Fruit fly (Drosophila melanogaster): Measurements from ENCODE around the gene Cpr78Ca.

DNA sequence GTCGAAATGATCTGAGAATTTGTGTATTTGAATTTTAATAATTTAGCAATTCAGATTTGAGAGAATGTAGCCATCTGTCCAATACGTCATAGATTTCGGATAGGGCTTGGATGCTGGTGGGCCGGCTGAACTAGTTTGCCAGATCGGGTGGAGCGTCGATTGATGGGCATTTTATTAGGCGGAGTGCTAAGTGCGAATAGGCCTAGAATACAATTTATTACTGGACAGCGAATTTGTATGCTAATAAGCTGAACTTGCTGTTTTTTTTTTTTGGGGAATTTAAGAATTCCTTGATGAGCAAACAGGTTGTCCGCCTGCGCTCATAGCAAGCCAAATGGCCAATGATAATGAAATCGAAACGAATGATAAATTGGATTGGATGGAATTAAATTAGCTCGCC, 6.6 kb upstream of the Cpr78Ca start:
- TF ChIP-seq CG3919 (GFP tag; optimal IDR thresholded peaks at IDR 0.05) (no peak), Gug (GFP tag; IDR thresholded peaks at IDR 0.05) (no peak), CG6808 (GFP tag; optimal IDR thresholded peaks at IDR 0.05) (no peak), CG9139 (GFP tag; optimal IDR thresholded peaks at IDR 0.05) (no peak), eg (GFP tag; IDR thresholded peaks at IDR 0.05) (no peak), OdsH (GFP tag; optimal IDR thresholded peaks at IDR 0.05) (no peak), CG6792 (GFP tag; optimal IDR thresholded peaks at IDR 0.05) (no peak), acj6 (GFP tag; optimal IDR thresholded peaks at IDR 0.05) (no peak)

All from whole organism, prepupa.